Fruit fly (Drosophila melanogaster) whole organism, pupa: ENCODE results near the gene CG11760.

ENCODE experiments used
- CG10348 ChIP-seq: fragments of 200-800 bp; sonication (Bioruptor generic); IDR thresholded peaks from 2 replicates; pipeline ENCODE4 v1.3.6; 2022; ENCODE audit warnings: missing biosample characterization, missing genetic modification characterization
- CG12605 ChIP-seq: fragments of 200-800 bp; sonication (Bioruptor generic); IDR thresholded peaks from 2 replicates; pipeline ENCODE4 v1.3.6; 2022; ENCODE audit warnings: missing biosample characterization, missing genetic modification characterization
- CG13204 ChIP-seq: fragments of 200-800 bp; sonication (Bioruptor generic); optimal IDR thresholded peaks from 2 replicates; lab custom pipeline; 2018; ENCODE audit warnings: missing biosample characterization, mild to moderate bottlenecking, missing genetic modification characterization, moderate library complexity
- CG14655 ChIP-seq: fragments of 200-800 bp; sonication (Bioruptor generic); optimal IDR thresholded peaks from 3 replicates; lab custom pipeline; 2017; ENCODE audit warnings: mild to moderate bottlenecking, missing biosample characterization, missing genetic modification reagents, missing genetic modification characterization
- CG15710 ChIP-seq: fragments of 200-800 bp; sonication (Bioruptor generic); optimal IDR thresholded peaks from 2 replicates; lab custom pipeline; 2018; ENCODE audit warnings: missing biosample characterization, mild to moderate bottlenecking, missing genetic modification characterization, moderate library complexity
- CG17806 ChIP-seq: fragments of 200-800 bp; sonication (Bioruptor generic); optimal IDR thresholded peaks from 2 replicates; lab custom pipeline; 2018; ENCODE audit warnings: missing biosample characterization, mild to moderate bottlenecking, missing genetic modification characterization, moderate library complexity
- CG32121 ChIP-seq: fragments of 200-800 bp; sonication (Bioruptor generic); IDR thresholded peaks from 2 replicates; pipeline ENCODE4 v1.3.6; 2022; ENCODE audit warnings: missing biosample characterization, missing genetic modification characterization
- CG34367 ChIP-seq: fragments of 200-800 bp; sonication (Bioruptor generic); optimal IDR thresholded peaks from 2 replicates; lab custom pipeline; 2018; ENCODE audit warnings: missing biosample characterization, mild to moderate bottlenecking, missing genetic modification characterization
- CG4496 ChIP-seq: fragments of 200-800 bp; sonication (Bioruptor generic); IDR thresholded peaks from 3 replicates; pipeline ENCODE4 v1.3.6; 2022; ENCODE audit warnings: missing biosample characterization, missing genetic modification characterization
- CG8159 ChIP-seq: fragments of 200-800 bp; sonication (Bioruptor generic); optimal IDR thresholded peaks from 3 replicates; lab custom pipeline; 2018; ENCODE audit warnings: missing biosample characterization, mild to moderate bottlenecking, missing genetic modification characterization, moderate library complexity
- CG8301 ChIP-seq: fragments of 200-800 bp; sonication (Bioruptor generic); optimal IDR thresholded peaks from 2 replicates; lab custom pipeline; 2018; ENCODE audit warnings: missing biosample characterization, mild to moderate bottlenecking, missing genetic modification characterization
- CG9948 ChIP-seq: fragments of 200-800 bp; sonication (Bioruptor generic); optimal IDR thresholded peaks from 2 replicates; lab custom pipeline; 2018; ENCODE audit warnings: missing biosample characterization, mild to moderate bottlenecking, missing genetic modification characterization, moderate library complexity
- D1 ChIP-seq: fragments of 200-800 bp; sonication (Bioruptor generic); optimal IDR thresholded peaks from 2 replicates; lab custom pipeline; 2018; ENCODE audit warnings: missing biosample characterization, mild to moderate bottlenecking, missing genetic modification characterization, moderate library complexity
- EcR ChIP-seq: fragments of 200-800 bp; sonication (Bioruptor generic); optimal IDR thresholded peaks from 3 replicates; lab custom pipeline; 2019; ENCODE audit warnings: missing biosample characterization, missing genetic modification characterization, mild to moderate bottlenecking, moderate library complexity, missing genetic modification reagents
- Ets98B ChIP-seq: fragments of 200-800 bp; sonication (Bioruptor generic); IDR thresholded peaks from 2 replicates; pipeline ENCODE4 v1.3.6; 2022; ENCODE audit warnings: missing biosample characterization, missing genetic modification characterization
- Pif1A ChIP-seq: fragments of 200-800 bp; sonication (Bioruptor generic); optimal IDR thresholded peaks from 3 replicates; lab custom pipeline; 2016; ENCODE audit warnings: missing biosample characterization, missing genetic modification characterization
- Pif1B ChIP-seq: fragments of 200-800 bp; sonication (Bioruptor generic); optimal IDR thresholded peaks from 3 replicates; lab custom pipeline; 2016; ENCODE audit warnings: missing biosample characterization, missing genetic modification characterization
- Snoo ChIP-seq: fragments of 200-800 bp; sonication (Bioruptor generic); optimal IDR thresholded peaks from 3 replicates; lab custom pipeline; 2017; ENCODE audit warnings: missing biosample characterization, mild to moderate bottlenecking, missing genetic modification characterization, inconsistent platforms
- fd96Ca ChIP-seq: fragments of 200-800 bp; sonication (Bioruptor generic); IDR thresholded peaks from 3 replicates; pipeline ENCODE4 v1.3.6; 2022; ENCODE audit warnings: missing biosample characterization, missing genetic modification characterization
- gl ChIP-seq: fragments of 200-800 bp; sonication (Bioruptor generic); optimal IDR thresholded peaks from 2 replicates; lab custom pipeline; 2018; ENCODE audit warnings: missing biosample characterization, mild to moderate bottlenecking, missing genetic modification characterization
- rn ChIP-seq: fragments of 200-800 bp; sonication (Bioruptor generic); IDR thresholded peaks from 2 replicates; pipeline ENCODE4 v1.3.6; 2022; ENCODE audit warnings: missing biosample characterization, missing genetic modification characterization

The CG11760 gene

DNA sequence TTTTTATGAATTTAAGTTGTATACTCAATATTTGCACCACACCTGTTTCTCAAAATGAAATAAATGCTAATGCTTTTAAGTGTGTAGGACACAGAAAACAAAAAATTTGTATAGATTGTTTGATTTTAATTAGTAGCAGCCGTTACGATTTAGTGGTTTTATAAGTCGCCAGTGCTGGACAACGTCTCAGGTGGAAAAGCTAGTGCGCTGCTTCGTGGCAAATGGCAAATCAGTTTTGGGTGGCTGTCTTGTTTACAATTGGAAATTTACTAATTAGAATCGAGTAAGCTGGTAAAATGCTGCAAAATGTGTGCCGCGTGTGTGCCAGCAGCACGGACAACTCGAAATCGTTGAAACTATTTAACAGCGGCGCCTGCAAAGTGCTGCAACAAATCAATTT, 7.6 kb downstream of the CG11760 start, which contains the start of gene CG8159:
Gene CG8159, plus strand, starts transcription at position 223 of the 400 bp plus-strand sequence.
- TF ChIP-seq CG34367 (no peak), CG8159 (tag; lab: Kevin White, UChicago) (no peak), Snoo (tag; lab: Kevin White, UChicago) (no peak), CG12605 (GFP tag; lab: Robert Waterston, UW) (no peak), gl (tag; lab: Kevin White, UChicago) (no peak), Pif1A (GFP tag; lab: Kevin White, UChicago) (no peak), CG14655 (GFP tag; lab: Kevin White, UChicago) (no peak), CG32121 (no peak), CG17806 (tag; lab: Kevin White, UChicago) (no peak), Pif1B (no peak), CG13204 (no peak), CG8301 (no peak)

dm6 chr3R:8729542-8729941, 10.5 kb downstream of the CG11760 start, which contains the start of gene ranshi:
ranshi (minus strand) TSS chr3R:8729693.
- no peak for TF ChIP-seq fd96Ca
- TF ChIP-seq CG9948 (tag; lab: Kevin White, UChicago): no peak
- TF ChIP-seq D1 (tag; lab: Kevin White, UChicago): no peak
- no peak for TF ChIP-seq CG15710 (tag; lab: Kevin White, UChicago)
- TF ChIP-seq CG14655 (GFP tag; lab: Kevin White, UChicago): no peak
- TF ChIP-seq CG8301: no peak
- no peak for TF ChIP-seq CG10348
- no peak for TF ChIP-seq EcR (GFP tag; lab: Kevin White, UChicago)
- TF ChIP-seq, all 21 proteins: peak for 0

DNA sequence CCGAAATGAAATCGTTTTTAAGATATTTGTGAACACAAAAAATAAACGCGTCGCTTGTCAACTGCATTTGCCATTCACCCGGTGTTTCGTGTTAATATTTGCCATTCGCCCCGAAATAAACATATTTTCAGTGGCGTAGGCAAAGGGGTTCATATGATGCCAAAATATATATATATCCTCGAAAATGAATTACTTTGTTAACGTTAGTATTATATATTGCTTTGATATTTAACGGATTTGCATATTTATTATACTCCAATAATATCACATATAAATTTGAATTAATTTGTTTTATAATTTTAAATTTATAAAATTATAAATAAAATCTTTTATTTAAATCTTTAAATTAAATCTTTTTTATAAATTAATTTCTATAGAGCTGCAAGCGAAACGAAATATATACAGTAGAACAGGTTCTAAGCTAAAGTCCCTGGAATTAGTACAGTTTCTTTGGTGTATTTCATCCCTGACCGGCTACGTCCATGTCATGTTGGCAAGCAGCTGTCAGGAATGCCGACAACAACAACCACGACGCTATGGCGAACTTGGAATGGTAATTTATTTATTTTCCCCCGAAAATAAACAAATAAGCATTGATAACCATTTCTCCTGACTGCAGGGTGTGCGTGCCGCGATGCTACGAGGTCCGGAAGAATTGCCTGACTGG, 12.7 kb downstream of the CG11760 start, which contains the start of the genes M1BP and CG8202:
Gene M1BP, minus strand, starts transcription at position 102 of the 667 bp plus-strand sequence.
Gene CG8202, plus strand, starts transcription at position 495 of the 667 bp plus-strand sequence.
- peak; percentile 98 for TF ChIP-seq CG8159 (tag; lab: Kevin White, UChicago)
- TF ChIP-seq rn (GFP tag; lab: Robert Waterston, UW): no peak
- TF ChIP-seq Snoo (tag; lab: Kevin White, UChicago): peak; percentile 88
- no peak for TF ChIP-seq CG8301
- no peak for TF ChIP-seq D1 (tag; lab: Kevin White, UChicago)
- TF ChIP-seq CG9948 (tag; lab: Kevin White, UChicago): peak; percentile 85
- TF ChIP-seq CG13204: no peak
- TF ChIP-seq EcR (GFP tag; lab: Kevin White, UChicago): no peak
- no peak for TF ChIP-seq gl (tag; lab: Kevin White, UChicago)
- TF ChIP-seq CG12605 (GFP tag; lab: Robert Waterston, UW): 0 out of 2 replicates have a peak, but pooled peaks have one; percentile 31
- TF ChIP-seq Pif1B: no peak
- peak; percentile 54; the same call in 1 of the 2 replicates for TF ChIP-seq Ets98B (GFP tag; lab: Robert Waterston, UW)
- peak; percentile 68 for TF ChIP-seq CG4496 (GFP tag; lab: Robert Waterston, UW)
- TF ChIP-seq CG34367: peak; percentile 72
- TF ChIP-seq CG15710 (tag; lab: Kevin White, UChicago): peak; percentile 88
- TF ChIP-seq fd96Ca: peak; percentile 63; the same call in 2 of the 3 replicates
- TF ChIP-seq CG14655 (GFP tag; lab: Kevin White, UChicago): no peak
- no peak for TF ChIP-seq Pif1A (GFP tag; lab: Kevin White, UChicago)
- TF ChIP-seq CG10348: no peak
- peak; percentile 73 for TF ChIP-seq CG17806 (tag; lab: Kevin White, UChicago)
- peak; percentile 64 for TF ChIP-seq CG32121

dm6 chr3R:8739161-8739783, 20.3 kb downstream of the CG11760 start:
- TF ChIP-seq CG14655 (GFP tag; lab: Kevin White, UChicago) (no peak), CG9948 (tag; lab: Kevin White, UChicago) (peak; percentile 11), CG17806 (tag; lab: Kevin White, UChicago) (peak; percentile 49), CG8159 (tag; lab: Kevin White, UChicago) (peak; percentile 76), Snoo (tag; lab: Kevin White, UChicago) (peak; percentile 31), CG15710 (tag; lab: Kevin White, UChicago) (peak; percentile 34), Ets98B (GFP tag; lab: Robert Waterston, UW) (no peak)

dm6 chr3R:8740118-8740517, 21.1 kb downstream of the CG11760 start:
- no peak for TF ChIP-seq CG12605 (GFP tag; lab: Robert Waterston, UW)

DNA sequence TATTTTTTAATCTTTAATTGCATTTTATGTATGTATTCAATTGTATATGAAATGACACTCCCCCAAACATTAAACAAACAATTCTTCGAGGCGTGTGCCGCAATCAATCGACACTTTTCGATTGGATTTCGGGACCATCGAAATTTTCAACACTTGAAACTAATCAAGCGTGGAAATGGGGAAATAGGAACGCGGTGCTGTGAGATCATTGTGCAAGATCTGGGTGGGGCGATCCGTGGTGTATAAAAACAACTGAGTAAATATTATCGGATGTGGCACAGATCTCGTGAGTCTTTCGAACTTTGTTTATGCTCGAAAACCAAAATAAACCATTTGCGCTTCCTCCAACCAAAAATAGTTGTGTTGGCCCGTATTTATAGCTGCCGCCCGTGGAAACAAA, 22.2 kb downstream of the CG11760 start:
- TF ChIP-seq gl (tag; lab: Kevin White, UChicago) (no peak), CG9948 (tag; lab: Kevin White, UChicago) (no peak), CG8159 (tag; lab: Kevin White, UChicago) (no peak), CG12605 (GFP tag; lab: Robert Waterston, UW) (no peak), Pif1B (no peak), rn (GFP tag; lab: Robert Waterston, UW) (no peak), CG10348 (no peak), CG14655 (GFP tag; lab: Kevin White, UChicago) (no peak)
